Worm (Caenorhabditis elegans): Measurements from ENCODE around the gene C53D6.4.

- TF ChIP-seq nhr-11 (tag; optimal IDR thresholded peaks at IDR 0.05) (no peak), aly-2 (tag; optimal IDR thresholded peaks at IDR 0.05) (no peak), dmd-4 (tag; optimal IDR thresholded peaks at IDR 0.05) (no peak), gmeb-1 (tag; optimal IDR thresholded peaks at IDR 0.05) (no peak), skn-1 (tag; optimal IDR thresholded peaks at IDR 0.05) (no peak), lin-13 (GFP tag; optimal IDR thresholded peaks at IDR 0.05) (no peak), ama-1 (optimal IDR thresholded peaks at IDR 0.05) (no peak), unc-62 (GFP tag; optimal IDR thresholded peaks at IDR 0.05) (no peak), nhr-21 (tag; optimal IDR thresholded peaks at IDR 0.05) (no peak), nhr-237 (tag; optimal IDR thresholded peaks at IDR 0.05) (no peak), Y55F3AM.14 (GFP tag; optimal IDR thresholded peaks at IDR 0.05) (no peak), lin-39 (tag; optimal IDR thresholded peaks at IDR 0.05) (no peak), mdl-1 (tag; optimal IDR thresholded peaks at IDR 0.05) (no peak), snpc-4 (tag; optimal IDR thresholded peaks at IDR 0.05) (no peak)
Measured at ce11 chrIV:9000664-9001063, 20.1 kb downstream of the C53D6.4 start.
